Worm (Caenorhabditis elegans): Measurements from ENCODE around the gene nduv-2.

ce11 chrV:13584484-13584883, 40.9 kb downstream of the nduv-2 start, which contains the start of gene F53F4.1:
- no peak for TF ChIP-seq rec-8 (tag; optimal IDR thresholded peaks at IDR 0.05)
- no peak for TF ChIP-seq lir-1 (GFP tag; conservative IDR thresholded peaks at IDR 0.05)
- no peak for TF ChIP-seq unc-130 (GFP tag; optimal IDR thresholded peaks at IDR 0.05)
- TF ChIP-seq nfya-1 (tag; optimal IDR thresholded peaks at IDR 0.05; ENCODE audit: borderline replicate concordance, insufficient read depth) = no peak
- TF ChIP-seq pha-4 (tag; optimal IDR thresholded peaks at IDR 0.05) = no peak
- no peak for TF ChIP-seq efl-1 (GFP tag; optimal IDR thresholded peaks at IDR 0.05)
- TF ChIP-seq snpc-3.4 (tag; optimal IDR thresholded peaks at IDR 0.05) = no peak
- no peak for TF ChIP-seq T07F8.4 (tag; optimal IDR thresholded peaks at IDR 0.05)
- TF ChIP-seq sptf-2 (GFP tag; optimal IDR thresholded peaks at IDR 0.05) = no peak
- no peak for TF ChIP-seq snpc-4 (GFP tag; optimal IDR thresholded peaks at IDR 0.05)
- TF ChIP-seq snpc-4 (tag; optimal IDR thresholded peaks at IDR 0.05) = no peak
- no peak for TF ChIP-seq hmg-20 (GFP tag; IDR thresholded peaks at IDR 0.05)
- no peak for TF ChIP-seq ama-1 (optimal IDR thresholded peaks at IDR 0.05)
- no peak for TF ChIP-seq ama-1 (GFP tag; optimal IDR thresholded peaks at IDR 0.05)
- no peak for TF ChIP-seq madf-3 (GFP tag; IDR thresholded peaks at IDR 0.05)

Measured in whole organism, young adult.